Fruit fly (Drosophila melanogaster) whole organism, embryonic: Measurements from ENCODE around the gene CG46440.
A peak's percentile ranks its signal among the peaks of the same experiment; 100 is the strongest.

ENCODE experiments used
- CG10267 ChIP-seq: fragments of 200-800 bp; sonication (Bioruptor generic); optimal IDR thresholded peaks from 2 replicates; lab custom pipeline; 2018; ENCODE audit warnings: missing biosample characterization, mild to moderate bottlenecking, missing genetic modification characterization, moderate library complexity
- CG10366 ChIP-seq: fragments of 200-800 bp; sonication (Bioruptor generic); IDR thresholded peaks from 2 replicates; pipeline ENCODE4 v1.3.6; 2022; ENCODE audit warnings: missing biosample characterization, missing genetic modification characterization
- CG10565 ChIP-seq: fragments of 200-800 bp; sonication (Bioruptor generic); optimal IDR thresholded peaks from 3 replicates; lab custom pipeline; 2016; ENCODE audit warnings: missing biosample characterization, mild to moderate bottlenecking, missing genetic modification characterization
- CG11398 ChIP-seq: fragments of 200-800 bp; sonication (Bioruptor generic); optimal IDR thresholded peaks from 2 replicates; lab custom pipeline; 2016; ENCODE audit warnings: missing biosample characterization, missing genetic modification characterization
- CG11560 ChIP-seq: fragments of 200-800 bp; sonication (Bioruptor generic); IDR thresholded peaks from 3 replicates; pipeline ENCODE4 v1.3.6; 2022; ENCODE audit warnings: missing biosample characterization, missing genetic modification characterization
- CG11696 ChIP-seq: fragments of 200-800 bp; sonication (Bioruptor generic); IDR thresholded peaks from 2 replicates; pipeline ENCODE4 v1.3.6; 2022; ENCODE audit warnings: missing biosample characterization, missing genetic modification characterization
- CG12219 ChIP-seq: fragments of 200-800 bp; sonication (Bioruptor generic); optimal IDR thresholded peaks from 3 replicates; lab custom pipeline; 2018; ENCODE audit warnings: missing biosample characterization, mild to moderate bottlenecking, missing genetic modification characterization
- CG17361 ChIP-seq: fragments of 200-800 bp; sonication (Bioruptor generic); IDR thresholded peaks from 3 replicates; pipeline ENCODE4 v1.3.6; 2022; ENCODE audit warnings: missing biosample characterization, missing genetic modification characterization
- CG17385 ChIP-seq: fragments of 200-800 bp; sonication (Bioruptor generic); optimal IDR thresholded peaks from 3 replicates; lab custom pipeline; 2018; ENCODE audit warnings: missing biosample characterization, mild to moderate bottlenecking, missing genetic modification characterization
- CG18599 ChIP-seq: fragments of 200-800 bp; sonication (Bioruptor generic); optimal IDR thresholded peaks from 3 replicates; lab custom pipeline; 2017; ENCODE audit warnings: missing biosample characterization, missing genetic modification characterization, mild to moderate bottlenecking, moderate library complexity, missing genetic modification reagents
- CG18619 ChIP-seq: fragments of 200-800 bp; sonication (Bioruptor generic); optimal IDR thresholded peaks from 3 replicates; lab custom pipeline; 2017; ENCODE audit warnings: missing biosample characterization, mild to moderate bottlenecking, missing genetic modification characterization
- CG18764 ChIP-seq: fragments of 200-800 bp; sonication (Bioruptor generic); optimal IDR thresholded peaks from 3 replicates; lab custom pipeline; 2016; ENCODE audit warnings: missing biosample characterization, missing genetic modification characterization
- CG31224 ChIP-seq: fragments of 200-800 bp; sonication (Bioruptor generic); IDR thresholded peaks from 2 replicates; pipeline ENCODE4 v1.3.6; 2022; ENCODE audit warnings: missing biosample characterization, missing genetic modification characterization
- CG31388 ChIP-seq: fragments of 200-800 bp; sonication (Bioruptor generic); optimal IDR thresholded peaks from 2 replicates; lab custom pipeline; 2016; ENCODE audit warnings: missing biosample characterization, missing genetic modification characterization
- CG4404 ChIP-seq: fragments of 200-800 bp; sonication (Bioruptor generic); IDR thresholded peaks from 2 replicates; pipeline ENCODE4 v1.3.6; 2022; ENCODE audit warnings: missing biosample characterization, missing genetic modification characterization
- CG4707 ChIP-seq: fragments of 200-800 bp; sonication (Bioruptor generic); optimal IDR thresholded peaks from 2 replicates; lab custom pipeline; 2018; ENCODE audit warnings: missing biosample characterization, mild to moderate bottlenecking, missing genetic modification characterization, moderate library complexity
- CG6254 ChIP-seq: fragments of 200-800 bp; sonication (Bioruptor generic); optimal IDR thresholded peaks from 3 replicates; lab custom pipeline; 2017; ENCODE audit warnings: mild to moderate bottlenecking, missing biosample characterization, missing genetic modification reagents, missing genetic modification characterization
- CG6683 ChIP-seq: fragments of 200-800 bp; sonication (Bioruptor generic); optimal IDR thresholded peaks from 2 replicates; lab custom pipeline; 2017; ENCODE audit warnings: missing biosample characterization, mild to moderate bottlenecking, missing genetic modification characterization, missing genetic modification reagents
- CG6689 ChIP-seq: fragments of 200-800 bp; sonication (Bioruptor generic); IDR thresholded peaks from 2 replicates; pipeline ENCODE4 v1.3.6; 2022; ENCODE audit warnings: missing biosample characterization, missing genetic modification characterization
- CG7839 ChIP-seq: fragments of 200-800 bp; sonication (Bioruptor generic); optimal IDR thresholded peaks from 3 replicates; lab custom pipeline; 2018; ENCODE audit warnings: missing biosample characterization, mild to moderate bottlenecking, missing genetic modification characterization, moderate library complexity
- CG9437 ChIP-seq: fragments of 200-800 bp; sonication (Bioruptor generic); optimal IDR thresholded peaks from 2 replicates; lab custom pipeline; 2018; ENCODE audit warnings: missing biosample characterization, mild to moderate bottlenecking, missing genetic modification characterization
- CG9932 ChIP-seq: fragments of 200-800 bp; sonication (Bioruptor generic); IDR thresholded peaks from 2 replicates; pipeline ENCODE4 v1.3.6; 2022; ENCODE audit warnings: missing biosample characterization, missing genetic modification characterization
- D19A ChIP-seq: fragments of 200-800 bp; optimal IDR thresholded peaks from 3 replicates; lab custom pipeline; 2019; ENCODE audit warnings: missing biosample characterization, mild to moderate bottlenecking, missing genetic modification characterization, moderate library complexity
- HLH4C ChIP-seq: fragments of 200-800 bp; sonication (Bioruptor generic); IDR thresholded peaks from 3 replicates; pipeline ENCODE4 v1.3.6; 2022; ENCODE audit warnings: missing biosample characterization, missing genetic modification characterization; ENCODE audit not compliant: partially characterized antibody
- NC2α ChIP-seq: fragments of 200-800 bp; sonication (Bioruptor generic); optimal IDR thresholded peaks from 2 replicates; lab custom pipeline; 2016; ENCODE audit warnings: missing biosample characterization, missing genetic modification characterization
- NC2β ChIP-seq: fragments of 200-800 bp; sonication (Bioruptor generic); optimal IDR thresholded peaks from 2 replicates; lab custom pipeline; 2016; ENCODE audit warnings: missing biosample characterization, missing genetic modification characterization
- Pdp1 ChIP-seq, 2 experiments: fragments of 200-800 bp; sonication (Bioruptor generic); optimal IDR thresholded peaks; 3 replicates each; lab custom pipeline; 2016; ENCODE audit warnings: missing biosample characterization in 2 of 2, missing genetic modification characterization in 2 of 2, mild to moderate bottlenecking in 1 of 2, moderate library complexity in 1 of 2
- al ChIP-seq: fragments of 200-800 bp; sonication (Bioruptor generic); IDR thresholded peaks from 2 replicates; pipeline ENCODE4 v1.3.6; 2022; ENCODE audit warnings: missing biosample characterization, missing genetic modification characterization
- bcd ChIP-seq: fragments of 200-800 bp; sonication (Bioruptor generic); optimal IDR thresholded peaks from 2 replicates; lab custom pipeline; 2017; ENCODE audit warnings: missing biosample characterization, mild to moderate bottlenecking, missing genetic modification characterization
- bsh ChIP-seq, 2 experiments: fragments of 200-800 bp; sonication (Bioruptor generic); optimal IDR thresholded peaks; 2 replicates each; lab custom pipeline; 2017 to 2018; ENCODE audit warnings: mild to moderate bottlenecking in 2 of 2, missing biosample characterization in 2 of 2, missing genetic modification characterization in 2 of 2, moderate library complexity in 1 of 2
- cato ChIP-seq: fragments of 200-800 bp; sonication (Bioruptor generic); optimal IDR thresholded peaks from 2 replicates; lab custom pipeline; 2016; ENCODE audit warnings: missing biosample characterization, missing genetic modification characterization, borderline replicate concordance
- chif ChIP-seq, 2 experiments: fragments of 200-800 bp; sonication (Bioruptor generic); optimal IDR thresholded peaks; 3 replicates each; lab custom pipeline; 2016; ENCODE audit warnings: missing biosample characterization in 2 of 2, missing genetic modification characterization in 2 of 2
- chn ChIP-seq: fragments of 200-800 bp; sonication (Bioruptor generic); optimal IDR thresholded peaks from 2 replicates; lab custom pipeline; 2016; ENCODE audit warnings: missing biosample characterization, missing genetic modification characterization
- ci ChIP-seq: fragments of 200-800 bp; sonication (Bioruptor generic); IDR thresholded peaks from 3 replicates; pipeline ENCODE4 v1.3.6; 2022; ENCODE audit warnings: missing biosample characterization, missing genetic modification characterization
- dan ChIP-seq: fragments of 200-800 bp; sonication (Bioruptor generic); IDR thresholded peaks from 2 replicates; pipeline ENCODE4 v1.3.6; 2022; ENCODE audit warnings: missing biosample characterization, missing genetic modification characterization
- dimm ChIP-seq: fragments of 200-800 bp; sonication (Bioruptor generic); IDR thresholded peaks from 2 replicates; pipeline ENCODE4 v1.3.6; 2022; ENCODE audit warnings: missing biosample characterization, missing genetic modification characterization
- dysf ChIP-seq: fragments of 200-800 bp; sonication (Bioruptor generic); IDR thresholded peaks from 3 replicates; pipeline ENCODE4 v1.3.6; 2022; ENCODE audit warnings: missing biosample characterization, missing genetic modification characterization
- gsb-n ChIP-seq: fragments of 200-800 bp; sonication (Bioruptor generic); optimal IDR thresholded peaks from 3 replicates; lab custom pipeline; 2018; ENCODE audit warnings: missing biosample characterization, mild to moderate bottlenecking, missing genetic modification characterization
- jing ChIP-seq: fragments of 200-800 bp; sonication (Bioruptor generic); optimal IDR thresholded peaks from 2 replicates; lab custom pipeline; 2018; ENCODE audit warnings: missing biosample characterization, mild to moderate bottlenecking, missing genetic modification characterization
- lola ChIP-seq, 3 experiments: fragments of >200 bp in 2 of 3; fragments of 200-800 bp in 1 of 3; sonication (Bioruptor generic) in 1 of 3; optimal IDR thresholded peaks; 2 replicates each; lab custom pipeline; 2017 to 2019; ENCODE audit warnings: missing biosample characterization in 3 of 3, missing genetic modification characterization in 3 of 3, mild to moderate bottlenecking in 1 of 3, moderate library complexity in 1 of 3
- nom ChIP-seq: fragments of 200-800 bp; sonication (Bioruptor generic); optimal IDR thresholded peaks from 2 replicates; lab custom pipeline; 2017; ENCODE audit warnings: missing biosample characterization, missing genetic modification characterization, mild to moderate bottlenecking, moderate library complexity, missing genetic modification reagents
- onecut ChIP-seq: fragments of 200-800 bp; sonication (Bioruptor generic); IDR thresholded peaks from 2 replicates; pipeline ENCODE4 v1.3.6; 2022; ENCODE audit warnings: missing biosample characterization, missing genetic modification characterization
- pnt ChIP-seq: fragments of 200-800 bp; sonication (Bioruptor generic); optimal IDR thresholded peaks from 3 replicates; lab custom pipeline; 2016; ENCODE audit warnings: missing biosample characterization, missing genetic modification characterization
- pzg ChIP-seq: fragments of 200-800 bp; sonication (Bioruptor generic); optimal IDR thresholded peaks from 3 replicates; lab custom pipeline; 2018; ENCODE audit warnings: missing biosample characterization, mild to moderate bottlenecking, missing genetic modification characterization, moderate library complexity
- ssp ChIP-seq: fragments of 200-800 bp; sonication (Bioruptor generic); IDR thresholded peaks from 2 replicates; pipeline ENCODE4 v1.3.6; 2022; ENCODE audit warnings: missing biosample characterization, missing genetic modification characterization
- stwl ChIP-seq: fragments of 200-800 bp; sonication (Bioruptor generic); optimal IDR thresholded peaks from 3 replicates; lab custom pipeline; 2018; ENCODE audit warnings: missing biosample characterization, mild to moderate bottlenecking, missing genetic modification characterization, moderate library complexity
- tup ChIP-seq: fragments of 200-800 bp; sonication (Bioruptor generic); optimal IDR thresholded peaks from 2 replicates; lab custom pipeline; 2016; ENCODE audit warnings: missing biosample characterization, mild to moderate bottlenecking, missing genetic modification characterization, moderate library complexity
- usp ChIP-seq: fragments of >200 bp; optimal IDR thresholded peaks from 2 replicates; lab custom pipeline; 2017; ENCODE audit warnings: missing biosample characterization, missing genetic modification characterization
- wdn ChIP-seq: fragments of 200-800 bp; sonication (Bioruptor generic); IDR thresholded peaks from 2 replicates; pipeline ENCODE4 v1.3.6; 2022; ENCODE audit warnings: missing biosample characterization, missing genetic modification characterization
- zfh1 ChIP-seq: fragments of 200-800 bp; sonication (Bioruptor generic); IDR thresholded peaks from 3 replicates; pipeline ENCODE4 v1.3.6; 2022; ENCODE audit warnings: missing biosample characterization, missing genetic modification characterization

Gene CG46440

DNA sequence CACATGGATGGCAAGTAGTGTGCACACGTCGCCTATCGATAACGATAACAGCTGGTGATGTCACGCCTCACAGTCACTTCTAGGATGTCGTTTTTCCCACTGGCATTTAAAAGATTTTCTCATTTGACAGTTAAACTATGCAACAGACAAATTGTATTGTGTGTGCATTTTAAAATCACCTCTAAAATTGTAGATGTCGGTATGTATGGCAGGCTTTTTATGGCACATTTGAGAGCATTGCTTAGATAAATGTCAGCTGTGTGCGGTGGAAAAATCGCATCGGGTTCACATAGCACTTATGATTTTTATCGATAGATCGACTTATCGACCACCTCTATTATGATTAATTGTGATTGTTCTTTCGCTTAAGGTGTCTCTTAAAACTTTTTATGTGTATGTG lies 13.5 kb downstream of the CG46440 start, which contains the start of the genes ArgRS and CG8578 (continued):
- TF ChIP-seq NC2β (peak; percentile 30), D19A (tag; lab: Kevin White, UChicago) (no peak), ci (GFP tag; lab: Robert Waterston, UW) (no peak), CG10366 (GFP tag; lab: Robert Waterston, UW) (0 out of 2 replicates have a peak, but pooled peaks have one; percentile 51), CG6254 (GFP tag; lab: Kevin White, UChicago) (no peak), bsh (GFP tag; optimal IDR thresholded peaks at IDR 0.05; lab: Kevin White, UChicago) (peak in 1 of 2 experiments; percentile 6), zfh1 (GFP tag; lab: Robert Waterston, UW) (peak; percentile 57; the same call in 1 of the 3 replicates), CG4404 (GFP tag; lab: Robert Waterston, UW) (peak; percentile 67), CG17361 (GFP tag; lab: Robert Waterston, UW) (peak; percentile 86), NC2α (GFP tag; lab: Kevin White, UChicago) (no peak), dimm (GFP tag; lab: Robert Waterston, UW) (no peak), nom (GFP tag; lab: Kevin White, UChicago) (no peak), CG10267 (tag; lab: Kevin White, UChicago) (peak; percentile 23), stwl (peak; percentile 30), onecut (GFP tag; lab: Robert Waterston, UW) (peak; percentile 39), CG31224 (GFP tag; lab: Robert Waterston, UW) (no peak), CG11696 (GFP tag; lab: Robert Waterston, UW) (no peak), chif (GFP tag; optimal IDR thresholded peaks at IDR 0.05; lab: Kevin White, UChicago) (peak in 1 of 2 experiments; percentile 26), CG11398 (no peak), CG6683 (GFP tag; lab: Kevin White, UChicago) (no peak), Pdp1 (GFP tag; optimal IDR thresholded peaks at IDR 0.05; lab: Kevin White, UChicago) (peak; percentile 80 to 88), CG12219 (GFP tag; lab: Kevin White, UChicago) (no peak), jing (GFP tag; lab: Kevin White, UChicago) (no peak), CG6689 (GFP tag; lab: Robert Waterston, UW) (peak; percentile 83; the same call in 1 of the 2 replicates), wdn (0 out of 2 replicates have a peak, but pooled peaks have one; percentile 26), CG11560 (no peak), cato (no peak), CG17385 (GFP tag; lab: Kevin White, UChicago) (peak; percentile 22), usp (GFP tag; lab: Kevin White, UChicago) (no peak), pzg (GFP tag; lab: Kevin White, UChicago) (peak; percentile 65), dan (GFP tag; lab: Robert Waterston, UW) (no peak), CG18764 (no peak), ssp (peak; percentile 95), pnt (GFP tag; lab: Kevin White, UChicago) (peak; percentile 86), gsb-n (tag; lab: Kevin White, UChicago) (no peak), tup (GFP tag; lab: Kevin White, UChicago) (no peak), lola (GFP tag; optimal IDR thresholded peaks at IDR 0.05; lab: Kevin White, UChicago) (peak in 1 of 3 experiments; percentile 26), dysf (peak; percentile 84; the same call in 1 of the 3 replicates), CG10565 (no peak), al (GFP tag; lab: Robert Waterston, UW) (peak; percentile 32; the same call in 1 of the 2 replicates), CG18619 (GFP tag; lab: Kevin White, UChicago) (no peak), CG9437 (GFP tag; lab: Kevin White, UChicago) (peak; percentile 7), CG7839 (tag; lab: Kevin White, UChicago) (peak; percentile 67), CG9932 (GFP tag; lab: Robert Waterston, UW) (no peak), CG4707 (GFP tag; lab: Kevin White, UChicago) (no peak), CG31388 (GFP tag; lab: Kevin White, UChicago) (no peak), CG18599 (no peak), chn (GFP tag; lab: Kevin White, UChicago) (peak; percentile 56), HLH4C (GFP tag; lab: Robert Waterston, UW) (peak; percentile 90), bcd (no peak)
